Worm (Caenorhabditis elegans) whole organism, L4/young adult: ENCODE measurements around the gene twk-42.

Experiments
- W03F9.2 ChIP-seq: fragments of 150-350 bp; optimal IDR thresholded peaks from 2 replicates; lab custom pipeline; 2014; ENCODE audit warnings: missing biosample characterization, missing genetic modification characterization
- dao-5 ChIP-seq: sonication (generic microtip); optimal IDR thresholded peaks from 2 replicates; lab custom pipeline; 2016; ENCODE audit warnings: missing genotype, missing genetic modification characterization, moderate library complexity, missing compliant biosample characterization
- him-1 ChIP-seq: sonication (generic microtip); optimal IDR thresholded peaks from 2 replicates; lab custom pipeline; 2016; ENCODE audit warnings: missing genotype, missing genetic modification reagents, missing genetic modification characterization, missing compliant biosample characterization

DNA sequence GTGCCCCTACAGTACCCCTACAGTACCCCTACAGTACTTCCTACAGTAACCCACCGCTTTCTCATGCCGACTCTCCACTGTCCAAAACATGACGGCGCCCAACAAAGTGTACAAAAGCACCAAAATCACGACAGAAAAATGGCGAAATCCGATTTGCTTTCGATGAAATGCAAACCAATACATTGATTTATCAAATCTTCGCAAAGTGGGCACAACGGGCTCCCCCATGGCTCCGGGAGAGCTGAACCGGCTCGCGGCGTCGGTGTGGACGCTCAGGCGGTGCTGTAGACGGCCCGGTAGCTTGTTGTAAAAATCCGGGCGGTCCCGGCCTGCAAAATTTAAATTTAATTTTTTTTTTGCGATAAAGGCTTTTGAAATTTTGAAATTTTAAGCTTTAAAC lies 20.1 kb downstream of the twk-42 start:
- TF ChIP-seq him-1 (tag; lab: Kevin White, UChicago) = no peak
- TF ChIP-seq W03F9.2 = no peak
- TF ChIP-seq dao-5 (tag; lab: Kevin White, UChicago) = no peak
